Worm (Caenorhabditis elegans) whole organism, early embryonic: ENCODE results near the gene M57.2.

Experiments used
- B0310.2 ChIP-seq: sonication (generic microtip); optimal IDR thresholded peaks from 2 replicates; lab custom pipeline; 2016; ENCODE audit warnings: mild to moderate bottlenecking, missing genetic modification characterization, missing compliant biosample characterization
- F13C5.2 ChIP-seq: sonication (generic microtip); optimal IDR thresholded peaks from 2 replicates; lab custom pipeline; 2017; ENCODE audit warnings: mild to moderate bottlenecking, missing genetic modification characterization, inconsistent platforms, missing compliant biosample characterization
- aly-1 ChIP-seq: sonication (generic microtip); optimal IDR thresholded peaks from 2 replicates; lab custom pipeline; 2016; ENCODE audit warnings: missing genetic modification characterization, missing compliant biosample characterization
- ama-1 ChIP-seq: fragments of 150-350 bp; optimal IDR thresholded peaks from 2 replicates; lab custom pipeline; 2014
- ceh-13 ChIP-seq: fragments of 200-800 bp; sonication (Bioruptor generic); optimal IDR thresholded peaks from 2 replicates; lab custom pipeline; 2018; ENCODE audit warnings: mild to moderate bottlenecking, missing genetic modification characterization, missing compliant biosample characterization
- ceh-36 ChIP-seq: sonication (generic microtip); optimal IDR thresholded peaks from 2 replicates; lab custom pipeline; 2016; ENCODE audit warnings: missing genetic modification characterization, inconsistent platforms, missing compliant biosample characterization
- ets-7 ChIP-seq: sonication (generic microtip); optimal IDR thresholded peaks from 2 replicates; lab custom pipeline; 2016; ENCODE audit warnings: missing genotype, missing genetic modification characterization, missing compliant biosample characterization
- flt-1 ChIP-seq: fragments of 200-800 bp; sonication (Bioruptor generic); IDR thresholded peaks from 2 replicates; pipeline ENCODE4 v1.3.6; 2022; ENCODE audit warnings: missing genetic modification characterization, missing compliant biosample characterization
- hmbx-1 ChIP-seq: sonication (generic microtip); optimal IDR thresholded peaks from 2 replicates; lab custom pipeline; 2016; ENCODE audit warnings: mild to moderate bottlenecking, missing genetic modification characterization, missing compliant biosample characterization
- hmg-4 ChIP-seq: fragments of 200-800 bp; sonication (Bioruptor generic); optimal IDR thresholded peaks from 2 replicates; lab custom pipeline; 2018; ENCODE audit warnings: mild to moderate bottlenecking, missing genetic modification characterization, missing compliant biosample characterization
- hnd-1 ChIP-seq: sonication (generic microtip); optimal IDR thresholded peaks from 2 replicates; lab custom pipeline; 2016; ENCODE audit warnings: missing genetic modification characterization, missing compliant biosample characterization
- pes-1 ChIP-seq: fragments of 200-800 bp; sonication (Bioruptor generic); IDR thresholded peaks from 2 replicates; pipeline ENCODE4 v1.3.6; 2022; ENCODE audit warnings: missing genetic modification reagents, missing genetic modification characterization, missing compliant biosample characterization
- scrt-1 ChIP-seq: fragments of 200-800 bp; sonication (Bioruptor generic); IDR thresholded peaks from 2 replicates; pipeline ENCODE4 v1.3.6; 2022; ENCODE audit warnings: missing genetic modification characterization, missing compliant biosample characterization
- sea-1 ChIP-seq: fragments of 200-800 bp; sonication (Bioruptor generic); conservative IDR thresholded peaks from 2 replicates; pipeline ENCODE4 v1.3.6; 2022; ENCODE audit warnings: missing genetic modification characterization, missing compliant biosample characterization
- tbx-11 ChIP-seq: fragments of 200-800 bp; sonication (Bioruptor generic); IDR thresholded peaks from 2 replicates; pipeline ENCODE4 v1.3.6; 2022; ENCODE audit warnings: missing genetic modification characterization, missing compliant biosample characterization
- tbx-37 ChIP-seq: fragments of 200-800 bp; sonication (Bioruptor generic); conservative IDR thresholded peaks from 2 replicates; pipeline ENCODE4 v1.3.6; 2022; ENCODE audit warnings: missing genetic modification reagents, missing genetic modification characterization, missing compliant biosample characterization
- tra-4 ChIP-seq: sonication (generic microtip); optimal IDR thresholded peaks from 2 replicates; lab custom pipeline; 2017; ENCODE audit warnings: missing genetic modification characterization, missing compliant biosample characterization

Gene M57.2

DNA sequence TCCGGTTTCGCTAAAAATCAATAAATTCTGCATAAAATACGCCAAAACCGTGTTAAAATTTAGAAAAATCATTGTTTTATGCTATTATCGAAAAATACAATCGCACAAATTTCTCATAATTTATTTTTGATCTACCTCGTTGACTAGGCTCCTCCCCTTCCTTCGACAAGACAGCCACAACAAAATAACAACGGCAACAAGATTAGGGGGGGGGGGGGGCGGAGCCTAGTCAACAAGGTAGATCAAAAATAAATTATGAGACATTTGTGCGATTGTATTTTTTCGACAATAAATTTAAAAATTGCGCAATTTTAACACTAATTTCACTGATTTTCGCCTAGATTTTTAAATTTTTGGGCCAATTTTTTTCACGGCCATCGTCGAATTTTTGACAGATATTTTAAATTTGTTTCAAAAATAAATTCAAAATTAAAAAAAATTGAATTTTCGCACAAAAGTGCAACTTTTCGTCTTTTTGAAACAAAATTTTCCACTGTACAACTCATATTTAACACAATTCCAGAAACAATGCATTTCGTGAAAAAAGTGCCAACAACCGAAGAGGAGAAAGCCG, at the start of gene M57.2:
Gene M57.2, plus strand, starts transcription at position 524 of the 574 bp plus-strand sequence.
- TF ChIP-seq tra-4 (tag; lab: Kevin White, UChicago), result no peak
- no peak for TF ChIP-seq hmbx-1
- TF ChIP-seq ceh-13 (GFP tag; lab: Kevin White, UChicago), result no peak
- no peak for TF ChIP-seq ceh-36 (tag; lab: Kevin White, UChicago)
- no peak for TF ChIP-seq B0310.2 (tag; lab: Kevin White, UChicago)
- no peak for TF ChIP-seq hnd-1
- TF ChIP-seq ets-7 (tag; lab: Kevin White, UChicago), result no peak
- no peak for TF ChIP-seq ama-1 (lab: Kevin White, UChicago)
- no peak for TF ChIP-seq tbx-11 (GFP tag; lab: Robert Waterston, UW)
- no peak for TF ChIP-seq flt-1
- TF ChIP-seq pes-1, result no peak
- TF ChIP-seq sea-1 (GFP tag; lab: Robert Waterston, UW), result no peak
- TF ChIP-seq tbx-37 (GFP tag; lab: Robert Waterston, UW), result no peak
- TF ChIP-seq aly-1 (tag; lab: Kevin White, UChicago), result no peak
- TF ChIP-seq hmg-4, result no peak
- no peak for TF ChIP-seq scrt-1 (GFP tag; lab: Robert Waterston, UW)

DNA sequence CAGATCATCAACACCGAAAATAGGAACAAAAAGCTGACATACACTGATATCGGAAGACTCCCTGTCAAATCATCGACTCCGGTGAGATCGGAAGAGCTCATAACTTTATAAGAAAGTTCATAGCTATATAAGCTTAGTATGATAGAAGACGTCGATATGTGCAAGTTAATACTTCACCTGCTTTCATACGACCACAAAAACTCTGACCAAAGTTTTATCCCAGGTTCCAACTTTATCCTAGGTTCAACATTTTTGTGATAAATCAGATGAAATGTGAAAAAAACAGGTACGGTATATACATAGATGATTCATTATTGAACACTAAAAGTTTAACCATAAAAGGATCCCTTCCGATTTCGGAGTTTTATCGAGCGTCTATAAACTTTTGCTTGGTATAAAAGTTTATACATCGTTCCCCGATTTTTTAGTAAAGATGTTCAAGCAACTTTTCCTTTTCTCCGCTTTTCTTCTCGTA, 48.2 kb upstream of the M57.2 start, which contains the start of the genes srz-70 and C09G12.5:
Gene srz-70, minus strand, starts transcription at position 101 of the 475 bp plus-strand sequence.
Gene C09G12.5, plus strand, starts transcription at position 425 of the 475 bp plus-strand sequence.
- TF ChIP-seq scrt-1 (GFP tag; lab: Robert Waterston, UW), result no peak
- TF ChIP-seq hmg-4, result no peak
- TF ChIP-seq tra-4 (tag; lab: Kevin White, UChicago), result no peak
- no peak for TF ChIP-seq F13C5.2 (tag; lab: Kevin White, UChicago)
- no peak for TF ChIP-seq tbx-37 (GFP tag; lab: Robert Waterston, UW)
- TF ChIP-seq aly-1 (tag; lab: Kevin White, UChicago), result no peak

DNA sequence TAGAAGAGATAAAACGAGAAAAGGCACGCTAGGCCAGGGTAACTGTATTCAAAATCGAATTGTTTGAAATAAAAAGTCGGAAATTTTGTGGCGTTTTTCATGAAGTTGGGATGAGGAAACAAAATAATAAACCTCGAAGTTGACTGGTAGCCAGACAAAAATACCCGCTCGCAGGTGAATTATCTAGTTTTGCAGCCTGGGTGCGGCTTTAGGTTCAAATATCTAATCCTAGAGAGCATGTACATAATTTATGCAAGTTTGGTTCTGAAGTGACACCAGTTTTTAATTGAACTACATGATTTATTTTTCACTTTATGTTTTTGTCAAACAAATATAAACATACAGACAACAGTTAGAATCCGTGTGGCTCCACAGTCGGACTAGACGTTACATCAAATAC, 45.4 kb upstream of the M57.2 start, which contains the start of gene srz-37:
Gene srz-37, minus strand, starts transcription at position 101 of the 400 bp plus-strand sequence.
- TF ChIP-seq sea-1 (GFP tag; lab: Robert Waterston, UW), result no peak
- TF ChIP-seq ets-7 (tag; lab: Kevin White, UChicago), result no peak
- TF ChIP-seq ama-1 (lab: Kevin White, UChicago), result no peak
- TF ChIP-seq hmbx-1, result no peak
- TF ChIP-seq pes-1, result no peak
- no peak for TF ChIP-seq B0310.2 (tag; lab: Kevin White, UChicago)
- TF ChIP-seq hmg-4, result no peak
- no peak for TF ChIP-seq ceh-13 (GFP tag; lab: Kevin White, UChicago)
- TF ChIP-seq tbx-37 (GFP tag; lab: Robert Waterston, UW), result no peak
- no peak for TF ChIP-seq tra-4 (tag; lab: Kevin White, UChicago)
- no peak for TF ChIP-seq tbx-11 (GFP tag; lab: Robert Waterston, UW)
- no peak for TF ChIP-seq ceh-36 (tag; lab: Kevin White, UChicago)
- no peak for TF ChIP-seq aly-1 (tag; lab: Kevin White, UChicago)
- no peak for TF ChIP-seq hnd-1
- TF ChIP-seq F13C5.2 (tag; lab: Kevin White, UChicago), result no peak

DNA sequence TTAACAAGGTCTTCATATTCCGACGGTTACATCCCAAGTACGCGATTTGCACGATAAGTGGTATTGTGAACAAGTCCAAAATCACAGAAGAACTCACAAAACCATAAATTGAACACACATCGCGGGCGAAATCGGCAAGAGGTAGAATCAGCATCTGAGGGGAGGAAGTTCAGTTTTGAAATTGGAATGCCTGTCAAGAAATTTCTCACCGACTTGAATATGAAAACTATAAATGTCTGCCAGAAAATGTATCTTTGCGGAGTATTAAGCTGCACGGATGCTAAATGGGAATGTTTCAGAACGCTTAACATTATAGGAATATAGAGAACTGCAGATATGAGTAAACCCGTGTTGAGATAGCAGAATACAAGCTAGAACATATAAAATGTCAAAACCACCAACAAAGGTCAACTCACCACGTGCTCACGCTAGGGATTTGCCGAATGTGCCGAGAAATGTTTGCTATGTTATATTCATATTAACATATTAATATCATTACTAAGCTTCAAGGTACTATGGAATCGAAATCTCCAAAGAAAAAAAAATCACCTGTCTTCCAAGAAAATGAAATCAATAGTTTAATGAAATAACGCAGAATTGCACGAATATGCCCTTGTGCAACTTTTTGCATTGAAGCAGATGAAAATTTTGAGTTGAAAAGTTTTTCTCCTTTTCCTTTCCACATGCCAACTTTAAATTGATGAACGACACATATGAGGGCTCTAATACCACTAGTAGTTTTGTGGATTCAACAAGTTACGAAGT, 44.8 kb upstream of the M57.2 start, which contains the start of gene srz-82:
Gene srz-82, plus strand, starts transcription at position 701 of the 765 bp plus-strand sequence.
- TF ChIP-seq ets-7 (tag; lab: Kevin White, UChicago) (no peak), ceh-36 (tag; lab: Kevin White, UChicago) (no peak), B0310.2 (tag; lab: Kevin White, UChicago) (no peak), tbx-37 (GFP tag; lab: Robert Waterston, UW) (no peak), scrt-1 (GFP tag; lab: Robert Waterston, UW) (no peak), sea-1 (GFP tag; lab: Robert Waterston, UW) (no peak), tbx-11 (GFP tag; lab: Robert Waterston, UW) (no peak), tra-4 (tag; lab: Kevin White, UChicago) (no peak)

DNA sequence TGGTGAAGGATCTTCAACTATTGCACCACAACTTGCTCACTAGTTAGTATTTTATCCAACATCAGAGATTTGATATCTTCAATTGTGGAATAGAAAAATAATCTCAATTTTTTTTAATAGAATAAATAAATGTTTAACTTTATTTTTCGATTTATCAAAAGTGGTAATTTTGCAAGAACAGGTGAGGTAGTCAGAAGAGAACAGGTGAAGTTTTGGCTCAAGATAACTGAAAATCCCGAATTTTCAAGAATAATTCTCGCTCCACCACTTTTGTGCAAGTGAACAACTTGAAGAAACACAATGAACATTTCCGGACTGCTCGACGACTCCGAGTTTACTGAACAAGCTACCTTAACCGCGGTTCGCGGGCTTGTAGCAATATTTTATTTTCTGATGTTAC, 35.7 kb upstream of the M57.2 start, which contains the start of gene srz-78:
Gene srz-78, plus strand, starts transcription at position 301 of the 400 bp plus-strand sequence.
- TF ChIP-seq ceh-13 (GFP tag; lab: Kevin White, UChicago), result no peak
- no peak for TF ChIP-seq tbx-11 (GFP tag; lab: Robert Waterston, UW)
- TF ChIP-seq flt-1, result no peak
- no peak for TF ChIP-seq sea-1 (GFP tag; lab: Robert Waterston, UW)
- no peak for TF ChIP-seq tra-4 (tag; lab: Kevin White, UChicago)
- no peak for TF ChIP-seq aly-1 (tag; lab: Kevin White, UChicago)
- no peak for TF ChIP-seq pes-1
- no peak for TF ChIP-seq B0310.2 (tag; lab: Kevin White, UChicago)
- no peak for TF ChIP-seq scrt-1 (GFP tag; lab: Robert Waterston, UW)

DNA sequence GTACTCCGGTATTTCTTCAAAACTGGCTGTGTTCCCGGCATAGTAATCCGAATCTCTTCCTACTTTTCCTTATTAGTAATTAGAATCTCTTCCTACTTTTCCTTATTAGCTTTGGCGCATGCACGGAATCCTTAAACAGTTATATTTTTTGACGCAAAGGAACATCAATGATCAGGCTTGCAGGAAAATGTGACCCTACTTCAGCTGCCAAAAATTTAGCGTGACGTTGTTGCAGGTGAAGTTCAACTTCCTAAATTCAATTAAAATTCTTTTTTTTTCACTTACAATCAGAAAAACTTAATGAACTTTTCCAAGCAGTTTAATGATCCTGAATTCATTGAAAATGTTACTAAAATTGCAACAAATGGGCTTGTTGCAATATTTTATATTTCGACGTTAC, 33.8 kb upstream of the M57.2 start, which contains the start of gene srz-79:
Gene srz-79, plus strand, starts transcription at position 301 of the 400 bp plus-strand sequence.
- TF ChIP-seq flt-1, result no peak
- no peak for TF ChIP-seq aly-1 (tag; lab: Kevin White, UChicago)
- TF ChIP-seq hmg-4, result no peak
- no peak for TF ChIP-seq tbx-37 (GFP tag; lab: Robert Waterston, UW)
- TF ChIP-seq tbx-11 (GFP tag; lab: Robert Waterston, UW), result no peak
- no peak for TF ChIP-seq pes-1
- TF ChIP-seq ceh-13 (GFP tag; lab: Kevin White, UChicago), result no peak
- TF ChIP-seq F13C5.2 (tag; lab: Kevin White, UChicago), result no peak
- TF ChIP-seq scrt-1 (GFP tag; lab: Robert Waterston, UW), result no peak

DNA sequence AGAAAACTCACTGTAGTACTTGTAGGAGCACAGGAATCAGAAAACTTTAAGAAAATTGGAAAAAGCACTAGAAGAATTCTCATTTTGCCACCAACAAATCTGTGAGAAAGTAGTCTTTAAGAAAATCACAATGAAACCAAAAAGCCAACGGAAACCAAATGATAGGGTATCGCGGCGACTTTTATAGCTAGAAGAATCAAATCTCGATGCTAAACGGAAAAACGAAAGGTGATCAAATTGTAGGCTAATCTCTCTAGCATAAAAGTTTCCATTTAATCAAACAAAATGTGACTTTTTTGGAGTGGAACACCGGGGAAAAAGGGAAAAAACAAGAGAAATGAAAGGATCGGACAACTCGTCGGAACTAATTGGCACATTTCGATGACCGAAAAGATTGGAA, 30.8 kb upstream of the M57.2 start, which contains the start of gene C09G12.17:
Gene C09G12.17, minus strand, starts transcription at position 101 of the 400 bp plus-strand sequence.
- TF ChIP-seq sea-1 (GFP tag; lab: Robert Waterston, UW) (no peak), aly-1 (tag; lab: Kevin White, UChicago) (no peak), tbx-11 (GFP tag; lab: Robert Waterston, UW) (no peak), B0310.2 (tag; lab: Kevin White, UChicago) (no peak), tbx-37 (GFP tag; lab: Robert Waterston, UW) (no peak), ama-1 (lab: Kevin White, UChicago) (no peak), scrt-1 (GFP tag; lab: Robert Waterston, UW) (no peak), hnd-1 (no peak), F13C5.2 (tag; lab: Kevin White, UChicago) (no peak), flt-1 (no peak), hmbx-1 (no peak), tra-4 (tag; lab: Kevin White, UChicago) (no peak), pes-1 (no peak), ets-7 (tag; lab: Kevin White, UChicago) (no peak), ceh-36 (tag; lab: Kevin White, UChicago) (no peak), hmg-4 (no peak), ceh-13 (GFP tag; lab: Kevin White, UChicago) (no peak)
